Worm (Caenorhabditis elegans) whole organism, mixed stage, embryonic: ENCODE measurements around the gene str-199.

Experiments used
- M03D4.4 ChIP-seq: sonication (generic microtip); optimal IDR thresholded peaks from 2 replicates; lab custom pipeline; 2017; ENCODE audit warnings: mild to moderate bottlenecking, missing genetic modification characterization, missing compliant biosample characterization
- bed-3 ChIP-seq: fragments of 200-800 bp; sonication (Bioruptor generic); optimal IDR thresholded peaks from 3 replicates; lab custom pipeline; 2018; ENCODE audit warnings: mild to moderate bottlenecking, missing genetic modification characterization, moderate library complexity, missing compliant biosample characterization
- blmp-1 ChIP-seq: fragments of 150-350 bp; optimal IDR thresholded peaks from 2 replicates; lab custom pipeline; 2014; ENCODE audit warnings: missing biosample characterization, missing genetic modification characterization
- ceh-39 ChIP-seq: fragments of 150-350 bp; optimal IDR thresholded peaks from 2 replicates; lab custom pipeline; 2014; ENCODE audit warnings: missing biosample characterization, missing genetic modification characterization
- ceh-43 ChIP-seq: fragments of 200-800 bp; sonication (Bioruptor generic); optimal IDR thresholded peaks from 2 replicates; lab custom pipeline; 2018; ENCODE audit warnings: mild to moderate bottlenecking, missing genetic modification characterization, moderate library complexity, missing compliant biosample characterization
- ces-1 ChIP-seq: fragments of 150-350 bp; optimal IDR thresholded peaks from 2 replicates; lab custom pipeline; 2014; ENCODE audit warnings: missing biosample characterization, missing genetic modification reagents, missing genetic modification characterization
- cnd-1 ChIP-seq: fragments of 200-800 bp; sonication (Bioruptor generic); optimal IDR thresholded peaks from 2 replicates; lab custom pipeline; 2018; ENCODE audit warnings: mild to moderate bottlenecking, missing genetic modification characterization, missing compliant biosample characterization
- elt-1 ChIP-seq: sonication (generic microtip); optimal IDR thresholded peaks from 2 replicates; lab custom pipeline; 2017; ENCODE audit warnings: missing genetic modification characterization, mild to moderate bottlenecking, missing compliant biosample characterization, antibody characterized with exemption, moderate library complexity, borderline replicate concordance; ENCODE audit not compliant: insufficient read depth
- elt-3 ChIP-seq: fragments of 150-350 bp; optimal IDR thresholded peaks from 2 replicates; lab custom pipeline; 2014; ENCODE audit warnings: missing biosample characterization, missing genetic modification characterization
- flh-1 ChIP-seq: fragments of 200-800 bp; sonication (Bioruptor generic); optimal IDR thresholded peaks from 2 replicates; lab custom pipeline; 2018; ENCODE audit warnings: mild to moderate bottlenecking, missing genetic modification characterization, moderate library complexity, missing compliant biosample characterization
- lin-13 ChIP-seq: fragments of 150-350 bp; optimal IDR thresholded peaks from 2 replicates; lab custom pipeline; 2014; ENCODE audit warnings: missing biosample characterization, missing genetic modification characterization
- lin-32 ChIP-seq: fragments of 200-800 bp; sonication (Bioruptor generic); optimal IDR thresholded peaks from 2 replicates; lab custom pipeline; 2018; ENCODE audit warnings: mild to moderate bottlenecking, missing genetic modification characterization, missing compliant biosample characterization
- mep-1 ChIP-seq: fragments of 150-350 bp; optimal IDR thresholded peaks from 2 replicates; lab custom pipeline; 2017; ENCODE audit warnings: missing biosample characterization, missing genetic modification reagents, missing genetic modification characterization, inconsistent platforms
- mls-2 ChIP-seq: sonication (generic microtip); optimal IDR thresholded peaks from 2 replicates; lab custom pipeline; 2016; ENCODE audit warnings: mild to moderate bottlenecking, missing genetic modification characterization, moderate library complexity, missing compliant biosample characterization
- nhr-76 ChIP-seq: sonication (generic microtip); optimal IDR thresholded peaks from 2 replicates; lab custom pipeline; 2017; ENCODE audit warnings: missing biosample characterization, missing genetic modification characterization
- pha-4 ChIP-seq: fragments of 150-350 bp; optimal IDR thresholded peaks from 2 replicates; lab custom pipeline; 2018; ENCODE audit warnings: missing biosample characterization, missing genetic modification reagents, missing genetic modification characterization
- sem-2 ChIP-seq: fragments of 200-800 bp; sonication (Bioruptor generic); optimal IDR thresholded peaks from 2 replicates; lab custom pipeline; 2018; ENCODE audit warnings: mild to moderate bottlenecking, missing genetic modification characterization, missing compliant biosample characterization
- snpc-4 ChIP-seq: fragments of 150-350 bp; optimal IDR thresholded peaks from 2 replicates; lab custom pipeline; 2014; ENCODE audit warnings: missing biosample characterization, missing genetic modification characterization
- sptf-1 ChIP-seq: sonication (generic microtip); optimal IDR thresholded peaks from 2 replicates; lab custom pipeline; 2017; ENCODE audit warnings: mild to moderate bottlenecking, missing genetic modification characterization, moderate library complexity, missing compliant biosample characterization
- tbx-8 ChIP-seq: fragments of 200-800 bp; sonication (Bioruptor generic); optimal IDR thresholded peaks from 2 replicates; lab custom pipeline; 2018; ENCODE audit warnings: mild to moderate bottlenecking, missing genetic modification characterization, moderate library complexity, missing compliant biosample characterization
- unc-62 ChIP-seq: fragments of 150-350 bp; optimal IDR thresholded peaks from 2 replicates; lab custom pipeline; 2014; ENCODE audit warnings: missing biosample characterization, missing genetic modification reagents, missing genetic modification characterization
- zip-8 ChIP-seq: fragments of 150-350 bp; optimal IDR thresholded peaks from 2 replicates; lab custom pipeline; 2014; ENCODE audit warnings: missing biosample characterization, missing genetic modification characterization

str-199 gene

DNA sequence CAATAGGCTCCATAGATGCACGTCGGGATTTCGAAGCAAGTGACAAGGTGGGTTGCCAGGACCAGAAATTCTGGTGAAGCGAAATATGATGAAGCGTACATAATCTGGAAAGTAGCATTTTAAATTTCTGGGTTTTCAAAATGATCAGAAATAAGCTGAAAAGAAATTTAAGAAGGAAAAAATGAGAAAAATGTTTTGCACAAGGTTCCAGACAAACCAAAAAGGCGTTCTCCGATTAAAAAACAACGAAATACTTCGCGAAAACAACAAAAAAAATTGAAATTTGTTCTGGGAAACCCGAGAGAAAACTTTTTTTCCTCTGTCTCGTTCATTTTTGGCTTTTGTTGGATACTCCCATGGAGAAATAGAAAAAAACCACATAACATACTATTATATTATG is 33.0 kb upstream of the str-199 start, which contains the start of gene srh-252:
Gene srh-252, minus strand, starts transcription at position 101 of the 400 bp plus-strand sequence.
- TF ChIP-seq zip-8 (tag; lab: Kevin White, UChicago): no peak
- no peak for TF ChIP-seq nhr-76 (tag; lab: Kevin White, UChicago)
- TF ChIP-seq cnd-1 (tag; lab: Kevin White, UChicago): no peak

DNA sequence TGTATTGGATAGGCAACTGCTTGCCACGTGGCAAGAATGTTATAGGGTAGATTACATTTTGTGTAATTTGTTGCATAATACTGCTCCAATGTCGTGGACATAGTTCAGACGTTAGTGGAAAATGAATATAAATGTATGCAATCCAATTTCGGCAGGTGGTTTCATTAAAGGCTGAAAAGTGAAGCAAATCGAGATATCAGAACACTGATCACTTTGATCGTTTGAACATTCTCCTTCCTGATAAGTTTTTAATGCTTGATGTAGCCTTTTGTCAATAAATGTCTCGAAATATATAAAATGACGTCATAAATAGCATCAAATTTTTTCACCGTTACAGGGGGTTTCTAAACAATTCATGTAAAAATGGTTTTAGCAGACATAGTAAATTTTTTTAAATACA is 30.0 kb upstream of the str-199 start, which contains the start of gene srh-109:
Gene srh-109, minus strand, starts transcription at position 101 of the 400 bp plus-strand sequence.
- no peak for TF ChIP-seq cnd-1 (tag; lab: Kevin White, UChicago)
- peak; percentile 58 for TF ChIP-seq zip-8 (tag; lab: Kevin White, UChicago)

DNA sequence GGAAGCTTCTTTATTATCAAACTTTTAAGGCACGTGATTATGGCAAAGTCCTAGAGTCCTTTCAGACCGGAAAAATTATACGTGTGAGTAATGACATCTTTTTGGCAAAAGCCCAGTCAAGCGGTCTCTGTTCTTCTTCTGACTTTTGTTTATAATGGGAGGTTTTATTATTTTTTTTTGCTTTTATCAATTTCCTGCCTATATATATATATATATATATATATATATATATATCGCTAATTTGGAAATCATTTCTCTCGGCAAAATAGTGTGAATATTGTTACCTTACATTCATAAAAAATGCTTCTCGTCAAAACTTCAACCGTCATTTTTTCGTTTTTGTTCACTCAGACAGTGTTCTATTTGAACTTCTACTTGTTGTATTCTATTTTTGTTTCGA is 27.4 kb upstream of the str-199 start, which contains the start of gene srbc-62:
Gene srbc-62, plus strand, starts transcription at position 301 of the 400 bp plus-strand sequence.
- TF ChIP-seq ceh-39 (tag; lab: Kevin White, UChicago) (no peak), flh-1 (GFP tag; lab: Kevin White, UChicago) (no peak), sem-2 (GFP tag; lab: Kevin White, UChicago) (no peak), tbx-8 (GFP tag; lab: Kevin White, UChicago) (no peak), bed-3 (GFP tag; lab: Kevin White, UChicago) (no peak), pha-4 (no peak), blmp-1 (no peak), lin-13 (tag; lab: Kevin White, UChicago) (no peak), lin-32 (GFP tag; lab: Kevin White, UChicago) (no peak), unc-62 (GFP tag; lab: Kevin White, UChicago) (no peak)

DNA sequence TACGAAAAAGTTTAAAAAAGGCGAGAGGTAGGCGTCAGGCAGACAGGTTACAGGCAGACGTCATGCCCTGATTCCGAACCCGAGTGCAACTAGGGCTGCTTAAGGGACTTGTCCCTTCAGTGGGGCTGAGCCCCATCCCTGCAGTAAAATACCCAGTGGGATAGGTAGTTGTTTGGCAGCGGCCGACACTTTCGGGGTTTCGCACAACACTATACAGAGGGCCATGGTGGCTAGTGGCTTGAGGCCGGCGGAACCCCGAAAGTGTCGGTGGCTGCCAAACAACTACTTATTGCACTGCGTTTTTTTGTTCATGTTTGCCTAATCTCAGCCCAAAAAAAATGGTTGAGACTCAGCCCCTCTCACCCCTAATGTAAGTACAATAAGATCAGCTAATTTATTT is 25.3 kb upstream of the str-199 start:
- TF ChIP-seq cnd-1 (tag; lab: Kevin White, UChicago) (no peak), snpc-4 (tag; lab: Kevin White, UChicago) (no peak), M03D4.4 (tag; lab: Kevin White, UChicago) (no peak), pha-4 (no peak), lin-13 (tag; lab: Kevin White, UChicago) (no peak), unc-62 (GFP tag; lab: Kevin White, UChicago) (no peak)
- TF ChIP-seq, all 35 proteins: peak for 0

DNA sequence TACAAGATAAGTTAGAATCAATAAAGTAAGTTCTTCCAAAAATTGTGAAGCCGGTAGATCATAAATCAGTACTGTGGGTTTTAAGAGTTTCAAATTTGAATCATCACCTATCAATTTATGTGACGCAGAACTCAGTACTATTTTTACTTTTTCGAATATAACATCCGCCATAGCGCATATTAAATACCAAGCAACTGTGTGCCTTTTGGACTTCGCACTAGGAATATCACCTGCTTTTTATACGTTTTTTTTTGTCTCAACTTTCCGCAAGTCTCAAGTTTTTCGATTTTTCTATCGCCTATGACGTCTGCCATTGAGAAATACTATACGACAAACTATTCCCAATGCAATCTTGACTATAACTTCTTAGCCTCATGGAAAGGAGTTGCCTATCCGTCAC is 22.4 kb upstream of the str-199 start, which contains the start of gene srh-113:
Gene srh-113, plus strand, starts transcription at position 301 of the 400 bp plus-strand sequence.
- no peak for TF ChIP-seq flh-1 (GFP tag; lab: Kevin White, UChicago)
- TF ChIP-seq, all 35 proteins: peak for 0

DNA sequence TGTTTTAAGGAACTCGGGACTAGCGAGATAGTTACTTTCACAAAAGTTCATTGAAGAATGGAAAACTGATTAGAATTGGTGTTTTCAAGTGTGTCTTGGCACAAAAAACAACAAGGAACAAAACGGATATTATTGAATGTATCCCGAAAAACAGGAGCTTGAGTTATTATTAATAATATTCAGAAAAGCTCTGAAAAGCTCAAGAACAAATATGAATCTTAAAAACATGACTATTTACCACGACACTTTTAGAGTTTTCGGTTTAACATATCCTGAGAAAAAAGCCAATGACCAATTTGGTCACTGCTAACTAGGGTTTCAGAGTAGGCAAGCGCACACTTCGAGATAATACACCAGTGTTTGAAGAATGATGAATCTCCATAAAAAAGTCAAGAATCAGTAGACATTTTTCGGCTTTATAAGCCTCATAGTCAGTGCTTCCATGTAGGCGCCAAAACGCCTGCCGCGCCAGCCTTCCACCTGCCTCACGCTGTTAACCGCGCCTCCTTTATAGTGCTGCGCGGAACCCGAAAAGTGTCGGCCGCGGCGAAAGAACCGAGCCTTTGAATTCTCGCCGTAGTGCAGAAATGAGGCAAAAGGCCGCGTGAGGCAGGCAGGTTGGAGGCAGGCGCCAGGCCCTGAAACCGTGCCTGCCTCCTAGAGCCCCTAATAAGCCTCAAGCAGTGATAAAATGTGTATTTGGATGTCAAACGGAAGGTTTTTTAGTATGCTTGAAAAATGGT is 21.9 kb upstream of the str-199 start, which contains the start of gene srh-236:
Gene srh-236, minus strand, starts transcription at position 51 of the 743 bp plus-strand sequence.
- TF ChIP-seq ceh-43: no peak
- no peak for TF ChIP-seq elt-3 (tag; lab: Kevin White, UChicago)
- TF ChIP-seq zip-8 (tag; lab: Kevin White, UChicago): no peak
- TF ChIP-seq ces-1 (GFP tag; lab: Kevin White, UChicago): no peak
- no peak for TF ChIP-seq flh-1 (GFP tag; lab: Kevin White, UChicago)
- no peak for TF ChIP-seq mls-2 (tag; lab: Kevin White, UChicago)
- TF ChIP-seq lin-32 (GFP tag; lab: Kevin White, UChicago): no peak
- TF ChIP-seq, all 35 proteins: peak for 0

DNA sequence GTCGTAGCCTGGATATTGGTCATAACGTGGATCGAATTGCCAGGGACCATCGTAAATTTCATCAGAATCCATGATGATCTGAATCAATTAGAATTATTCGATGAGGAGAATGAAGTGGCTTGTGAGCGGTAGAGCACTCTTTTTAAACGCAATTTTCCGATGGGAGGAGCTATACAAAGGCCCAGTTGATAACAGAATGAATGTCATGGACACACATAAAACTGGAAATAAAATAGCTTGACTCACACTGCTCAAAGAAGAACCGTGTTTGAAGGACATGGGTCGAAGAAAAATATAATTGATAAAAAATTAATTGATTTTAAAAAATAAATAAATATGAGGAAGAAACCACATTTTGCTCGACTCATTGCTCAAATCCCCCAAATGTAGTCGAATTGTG is 17.7 kb upstream of the str-199 start, which contains the start of gene Y68A4A.13:
Gene Y68A4A.13, minus strand, starts transcription at position 101 of the 400 bp plus-strand sequence.
- TF ChIP-seq sem-2 (GFP tag; lab: Kevin White, UChicago): no peak
- TF ChIP-seq cnd-1 (tag; lab: Kevin White, UChicago): no peak
- TF ChIP-seq mep-1: no peak
- no peak for TF ChIP-seq snpc-4 (tag; lab: Kevin White, UChicago)
- no peak for TF ChIP-seq elt-1 (tag; lab: Kevin White, UChicago)
- TF ChIP-seq ceh-39 (tag; lab: Kevin White, UChicago): no peak
- no peak for TF ChIP-seq sptf-1 (tag; lab: Kevin White, UChicago)
